Worm (Caenorhabditis elegans): ENCODE data around the gene pals-28.

Gene pals-28

DNA sequence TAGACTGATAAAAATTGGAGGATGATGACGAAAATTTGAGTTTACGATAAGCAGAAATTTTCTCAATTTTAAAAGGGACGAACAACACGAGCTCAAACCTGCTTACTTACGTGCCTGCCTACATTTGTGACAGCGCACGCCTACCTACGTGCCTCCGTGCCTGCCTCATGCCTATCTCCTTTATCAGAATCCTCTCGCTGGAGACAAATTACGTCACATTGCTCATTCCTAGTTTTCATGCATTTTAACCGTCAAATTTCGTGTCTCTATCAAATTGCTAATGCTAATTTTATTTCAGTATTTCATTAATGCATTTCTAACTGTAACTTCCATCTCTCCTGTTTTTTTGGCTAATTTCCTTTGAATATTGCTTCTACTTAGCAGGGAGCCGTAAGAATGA, 3.2 kb upstream of the pals-28 start, which contains the start of gene pals-27:
TSS of gene pals-27 (plus strand) at position 301 of the 400 bp plus-strand sequence.
- no peak for TF ChIP-seq jun-1 (tag; optimal IDR thresholded peaks at IDR 0.05)
- no peak for TF ChIP-seq mdl-1 (tag; optimal IDR thresholded peaks at IDR 0.05)
- TF ChIP-seq mep-1 (tag; optimal IDR thresholded peaks at IDR 0.05), result no peak
- TF ChIP-seq efl-1 (optimal IDR thresholded peaks at IDR 0.05), result no peak
- TF ChIP-seq efl-1 (GFP tag; optimal IDR thresholded peaks at IDR 0.05 in 1 of 2), result no peak
- no peak for TF ChIP-seq nhr-19 (GFP tag; conservative IDR thresholded peaks at IDR 0.05)
- TF ChIP-seq lin-14 (GFP tag; optimal IDR thresholded peaks at IDR 0.05), result no peak
- no peak for TF ChIP-seq alr-1 (tag; optimal IDR thresholded peaks at IDR 0.05; ENCODE audit: borderline replicate concordance)

DNA sequence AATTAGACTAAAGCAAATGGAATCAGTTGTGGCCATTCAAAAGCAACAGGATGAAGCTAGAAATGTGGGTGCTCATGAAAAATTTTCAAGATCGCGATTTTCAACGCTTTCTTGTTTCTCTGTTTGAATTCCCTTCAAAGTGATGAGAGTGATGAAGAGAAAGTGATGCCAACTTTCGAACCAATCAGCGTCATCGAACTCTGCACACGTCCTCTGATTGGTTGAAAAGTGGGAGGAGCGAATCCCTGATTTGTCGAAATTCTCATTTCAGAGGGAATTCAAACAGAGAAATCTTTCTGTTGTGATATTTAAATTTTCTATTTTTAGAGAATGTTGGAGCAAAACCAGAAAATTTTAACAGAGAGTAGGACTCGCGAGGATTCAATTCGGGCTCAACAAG, 2.5 kb upstream of the pals-28 start:
- TF ChIP-seq efl-1 (optimal IDR thresholded peaks at IDR 0.05) (no peak), efl-1 (GFP tag; optimal IDR thresholded peaks at IDR 0.05 in 1 of 2) (peak in 1 of 2 experiments; percentile 36), tbx-2 (tag; optimal IDR thresholded peaks at IDR 0.05) (no peak), nhr-11 (tag; optimal IDR thresholded peaks at IDR 0.05) (no peak), mef-2 (tag; optimal IDR thresholded peaks at IDR 0.05) (no peak), elt-2 (tag; optimal IDR thresholded peaks at IDR 0.05) (no peak), sptf-1 (tag; optimal IDR thresholded peaks at IDR 0.05) (no peak), ceh-90 (tag; optimal IDR thresholded peaks at IDR 0.05) (no peak)

DNA sequence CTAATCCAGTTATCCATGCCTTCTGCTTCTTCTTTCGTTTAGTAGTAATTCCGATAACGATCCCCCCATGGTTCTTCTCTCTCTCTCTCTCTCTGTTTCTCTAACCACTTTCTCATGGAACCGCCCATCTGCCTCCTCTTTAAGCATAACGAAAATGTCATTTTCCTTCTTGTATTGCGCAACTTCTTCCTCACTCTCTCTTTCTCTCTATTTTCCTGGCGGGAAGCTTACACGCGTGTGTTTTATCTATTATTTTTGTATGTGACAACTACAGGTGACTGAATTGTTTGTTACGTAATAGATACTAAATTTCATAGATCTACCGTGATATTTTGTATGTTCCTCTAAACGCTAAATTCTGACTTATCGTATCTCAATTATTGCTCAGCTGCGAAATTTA, 5.8 kb downstream of the pals-28 start:
- TF ChIP-seq xbp-1 (tag; optimal IDR thresholded peaks at IDR 0.05) (no peak), blmp-1 (tag; optimal IDR thresholded peaks at IDR 0.05) (peak; percentile 61)

DNA sequence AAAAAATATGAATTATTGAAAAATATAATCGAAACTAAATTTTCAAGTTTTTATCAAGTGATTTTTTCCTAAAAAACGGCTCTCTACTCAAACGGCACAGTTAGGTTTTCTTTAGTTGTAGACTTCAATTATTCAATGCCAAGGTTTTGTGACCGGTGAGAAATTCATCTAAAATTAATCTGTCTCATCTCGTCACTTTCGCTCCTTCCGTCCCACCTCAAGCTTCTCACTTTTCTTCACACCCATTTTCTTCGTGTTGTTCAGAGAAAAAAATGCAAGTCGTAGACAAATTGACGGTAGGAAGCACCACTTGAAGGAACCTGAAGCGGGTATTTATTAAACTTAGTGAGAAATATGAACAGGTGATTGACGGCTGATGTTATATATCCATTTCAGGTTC, 6.7 kb downstream of the pals-28 start:
- peak; percentile 88 for TF ChIP-seq blmp-1 (tag; optimal IDR thresholded peaks at IDR 0.05)
- TF ChIP-seq pax-3 (tag; optimal IDR thresholded peaks at IDR 0.05), result no peak

DNA sequence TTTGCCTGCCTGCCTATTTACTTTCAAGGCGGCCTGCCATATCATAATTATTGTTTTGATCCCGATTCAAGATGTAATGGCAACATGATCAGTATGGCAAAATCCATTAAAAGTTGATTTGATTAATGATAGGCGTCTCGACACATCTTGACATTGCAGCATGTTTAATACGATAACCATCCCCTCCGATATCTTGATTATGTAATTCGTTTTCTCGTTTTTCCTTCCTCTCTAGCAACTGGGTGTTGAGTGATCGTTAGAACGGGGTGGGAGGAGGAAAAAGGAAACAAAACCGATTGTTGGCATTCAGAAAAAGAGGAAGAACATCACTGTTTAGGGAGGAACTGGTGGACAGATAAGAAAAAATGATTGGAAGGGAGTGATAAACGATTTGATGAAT, 7.4 kb downstream of the pals-28 start:
- TF ChIP-seq nhr-85 (tag), result peak; percentile 49
- no peak for TF ChIP-seq nhr-12 (tag; optimal IDR thresholded peaks at IDR 0.05)
- TF ChIP-seq elt-3 (tag; optimal IDR thresholded peaks at IDR 0.05), result peak in 1 of 6 experiments; percentile 39
- no peak for TF ChIP-seq unc-130 (tag; optimal IDR thresholded peaks at IDR 0.05)
- peak; percentile 72 for TF ChIP-seq blmp-1 (tag; optimal IDR thresholded peaks at IDR 0.05)

DNA sequence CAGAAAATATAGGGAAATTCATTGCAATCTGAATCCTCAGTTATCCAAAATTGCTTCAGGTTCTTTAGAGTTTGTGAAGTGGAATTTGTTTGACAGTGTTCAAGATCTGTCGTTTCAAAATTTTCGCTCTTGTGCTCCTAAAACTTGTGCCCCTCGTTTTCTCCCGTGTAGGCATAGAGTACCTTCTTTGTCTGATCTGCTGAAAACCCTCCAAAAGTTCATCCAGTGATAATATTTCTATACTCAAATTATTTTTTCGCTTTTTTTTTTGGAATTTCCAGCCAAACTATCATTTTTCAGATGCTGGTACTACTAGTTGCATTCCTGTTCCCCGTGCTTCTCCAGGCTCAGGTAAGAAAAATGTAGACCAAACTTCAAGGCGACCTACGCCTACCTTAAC, 9.9 kb downstream of the pals-28 start, which contains the start of gene R07E5.4:
TSS of gene R07E5.4 (plus strand) at position 301 of the 400 bp plus-strand sequence.
- no peak for TF ChIP-seq hpl-2 (GFP tag; optimal IDR thresholded peaks at IDR 0.05)
- TF ChIP-seq nhr-19 (GFP tag; conservative IDR thresholded peaks at IDR 0.05), result no peak
- no peak for TF ChIP-seq fkh-4 (tag; optimal IDR thresholded peaks at IDR 0.05; ENCODE audit: borderline replicate concordance)
- TF ChIP-seq unc-98 (GFP tag; IDR thresholded peaks at IDR 0.05), result no peak
- no peak for TF ChIP-seq isw-1 (GFP tag; IDR thresholded peaks at IDR 0.05)
- no peak for TF ChIP-seq efl-1 (optimal IDR thresholded peaks at IDR 0.05)
- TF ChIP-seq efl-1 (GFP tag; optimal IDR thresholded peaks at IDR 0.05 in 1 of 2), result no peak
- TF ChIP-seq hlh-4 (tag; optimal IDR thresholded peaks at IDR 0.05), result no peak
- TF ChIP-seq nhr-76 (tag; optimal IDR thresholded peaks at IDR 0.05), result no peak
- TF ChIP-seq ceh-90 (tag; optimal IDR thresholded peaks at IDR 0.05), result no peak
- TF ChIP-seq nhr-20 (tag; optimal IDR thresholded peaks at IDR 0.05), result no peak
- TF ChIP-seq nhr-11 (tag; optimal IDR thresholded peaks at IDR 0.05), result no peak
- no peak for TF ChIP-seq C04F5.9 (tag; optimal IDR thresholded peaks at IDR 0.05)
- TF ChIP-seq Y116A8C.19 (tag; optimal IDR thresholded peaks at IDR 0.05; ENCODE audit: borderline replicate concordance), result no peak
- no peak for TF ChIP-seq fkh-8 (tag; optimal IDR thresholded peaks at IDR 0.05)
- TF ChIP-seq unc-130 (tag; optimal IDR thresholded peaks at IDR 0.05), result no peak
- TF ChIP-seq C34B4.2 (tag; optimal IDR thresholded peaks at IDR 0.05), result no peak
- TF ChIP-seq rnt-1 (tag; optimal IDR thresholded peaks at IDR 0.05), result no peak
- no peak for TF ChIP-seq mab-9 (GFP tag; IDR thresholded peaks at IDR 0.05)

All from whole organism, L1 larva.